Worm (Caenorhabditis elegans): Measurements from ENCODE around the gene srh-104.

srh-104 gene

ce11 chrV:16198016-16198415 lies 46.0 kb downstream of the srh-104 start, which contains the start of gene F11A5.5:
TSS of gene F11A5.5 (plus strand) at chrV:16198316.
- TF ChIP-seq pag-3 (tag; optimal IDR thresholded peaks at IDR 0.05; ENCODE audit: borderline replicate concordance) (no peak), C08G9.2 (tag; optimal IDR thresholded peaks at IDR 0.05) (no peak), fkh-6 (tag; optimal IDR thresholded peaks at IDR 0.05) (no peak), unc-42 (tag; optimal IDR thresholded peaks at IDR 0.05) (no peak), fax-1 (tag; optimal IDR thresholded peaks at IDR 0.05) (no peak), ceh-9 (tag; optimal IDR thresholded peaks at IDR 0.05) (no peak), sox-2 (GFP tag; IDR thresholded peaks at IDR 0.05) (no peak), ceh-22 (tag; optimal IDR thresholded peaks at IDR 0.05) (no peak), K09A11.1 (tag; optimal IDR thresholded peaks at IDR 0.05; ENCODE audit: insufficient read depth) (no peak), hlh-15 (tag; optimal IDR thresholded peaks at IDR 0.05) (no peak), ceh-2 (tag; optimal IDR thresholded peaks at IDR 0.05) (no peak), ceh-6 (GFP tag; optimal IDR thresholded peaks at IDR 0.05) (no peak), pha-4 (tag; optimal IDR thresholded peaks at IDR 0.05) (no peak), ceh-30 (tag; optimal IDR thresholded peaks at IDR 0.05) (no peak), tbx-2 (tag; optimal IDR thresholded peaks at IDR 0.05) (no peak)

- no peak for TF ChIP-seq ceh-48 (tag; optimal IDR thresholded peaks at IDR 0.05)
- no peak for TF ChIP-seq F13H6.1 (tag; optimal IDR thresholded peaks at IDR 0.05)
- TF ChIP-seq syd-9 (tag; optimal IDR thresholded peaks at IDR 0.05) = no peak
- no peak for TF ChIP-seq sdc-2 (tag; optimal IDR thresholded peaks at IDR 0.05)
- no peak for TF ChIP-seq nfya-1 (tag; optimal IDR thresholded peaks at IDR 0.05)
- no peak for TF ChIP-seq ceh-6 (GFP tag; optimal IDR thresholded peaks at IDR 0.05)
- TF ChIP-seq C38D4.7 (GFP tag; optimal IDR thresholded peaks at IDR 0.05) = no peak
- no peak for TF ChIP-seq hlh-15 (tag; optimal IDR thresholded peaks at IDR 0.05)
- no peak for TF ChIP-seq Y22D7AL.16 (tag; optimal IDR thresholded peaks at IDR 0.05)
- no peak for TF ChIP-seq zip-5 (tag; optimal IDR thresholded peaks at IDR 0.05)
- no peak for TF ChIP-seq pag-3 (tag; optimal IDR thresholded peaks at IDR 0.05; ENCODE audit: borderline replicate concordance)
- TF ChIP-seq fkh-6 (tag; optimal IDR thresholded peaks at IDR 0.05) = no peak
- TF ChIP-seq ceh-14 (tag; optimal IDR thresholded peaks at IDR 0.05) = no peak
- TF ChIP-seq dve-1 (tag; optimal IDR thresholded peaks at IDR 0.05) = no peak
- no peak for TF ChIP-seq pha-4 (tag; optimal IDR thresholded peaks at IDR 0.05)
- TF ChIP-seq ref-2 (tag; optimal IDR thresholded peaks at IDR 0.05) = no peak
- no peak for TF ChIP-seq pros-1 (tag; optimal IDR thresholded peaks at IDR 0.05)
- no peak for TF ChIP-seq pat-9 (tag; optimal IDR thresholded peaks at IDR 0.05)
- no peak for TF ChIP-seq ceh-24 (tag; optimal IDR thresholded peaks at IDR 0.05)
- no peak for TF ChIP-seq dmd-4 (tag; optimal IDR thresholded peaks at IDR 0.05; ENCODE audit: borderline replicate concordance)
These were observed 48.6 kb downstream of the srh-104 start, which contains the start of gene rabr-3 for ce11 chrV:16195379-16195778. TSS of gene rabr-3 (plus strand) at chrV:16195679.

ce11 chrV:16194639-16195038 lies 49.3 kb downstream of the srh-104 start, which contains the start of gene rabr-4:
TSS of gene rabr-4 (plus strand) at chrV:16194939.
- TF ChIP-seq che-1 (tag; optimal IDR thresholded peaks at IDR 0.05) (no peak), sox-2 (GFP tag; IDR thresholded peaks at IDR 0.05) (no peak), ceh-9 (tag; optimal IDR thresholded peaks at IDR 0.05) (no peak), ceh-6 (GFP tag; optimal IDR thresholded peaks at IDR 0.05) (no peak), fax-1 (tag; optimal IDR thresholded peaks at IDR 0.05) (no peak), ama-1 (optimal IDR thresholded peaks at IDR 0.05) (no peak), ahr-1 (tag; optimal IDR thresholded peaks at IDR 0.05) (no peak), unc-55 (GFP tag; optimal IDR thresholded peaks at IDR 0.05) (no peak), nfya-1 (tag; optimal IDR thresholded peaks at IDR 0.05) (no peak), dve-1 (tag; optimal IDR thresholded peaks at IDR 0.05) (no peak)
